Worm (Caenorhabditis elegans) whole organism, late embryonic: ENCODE results near the gene semi-1.

Experiments used
- C38D4.7 ChIP-seq: fragments of 200-800 bp; sonication (Bioruptor generic); optimal IDR thresholded peaks from 2 replicates; lab custom pipeline; 2018; ENCODE audit warnings: mild to moderate bottlenecking, missing genetic modification characterization, moderate library complexity, missing compliant biosample characterization
- Y22D7AL.16 ChIP-seq: sonication (generic microtip); optimal IDR thresholded peaks from 2 replicates; lab custom pipeline; 2016; ENCODE audit warnings: missing genetic modification characterization, missing compliant biosample characterization
- ceh-2 ChIP-seq: sonication (generic microtip); optimal IDR thresholded peaks from 2 replicates; lab custom pipeline; 2016; ENCODE audit warnings: missing genotype, missing genetic modification characterization, missing compliant biosample characterization
- ceh-24 ChIP-seq: sonication (generic microtip); optimal IDR thresholded peaks from 2 replicates; lab custom pipeline; 2016; ENCODE audit warnings: mild to moderate bottlenecking, missing genetic modification characterization, missing compliant biosample characterization
- ceh-30 ChIP-seq: fragments of 150-350 bp; optimal IDR thresholded peaks from 2 replicates; lab custom pipeline; 2014; ENCODE audit warnings: missing biosample characterization, missing genetic modification characterization
- ceh-34 ChIP-seq: sonication (generic microtip); optimal IDR thresholded peaks from 2 replicates; lab custom pipeline; 2016; ENCODE audit warnings: mild to moderate bottlenecking, missing genetic modification characterization, missing compliant biosample characterization
- ceh-48 ChIP-seq: sonication (generic microtip); optimal IDR thresholded peaks from 2 replicates; lab custom pipeline; 2016; ENCODE audit warnings: missing genetic modification characterization, inconsistent platforms, missing compliant biosample characterization
- ceh-9 ChIP-seq: sonication (generic microtip); optimal IDR thresholded peaks from 2 replicates; lab custom pipeline; 2016; ENCODE audit warnings: mild to moderate bottlenecking, missing genetic modification characterization, inconsistent platforms, missing compliant biosample characterization
- che-1 ChIP-seq: sonication (generic microtip); optimal IDR thresholded peaks from 2 replicates; lab custom pipeline; 2016; ENCODE audit warnings: mild to moderate bottlenecking, missing genetic modification characterization, missing compliant biosample characterization
- dmd-4 ChIP-seq: sonication (generic microtip); optimal IDR thresholded peaks from 2 replicates; lab custom pipeline; 2016; ENCODE audit warnings: borderline replicate concordance, missing genetic modification characterization, missing compliant biosample characterization
- dve-1 ChIP-seq: sonication (generic microtip); optimal IDR thresholded peaks from 2 replicates; lab custom pipeline; 2017; ENCODE audit warnings: antibody characterized with exemption, mild to moderate bottlenecking, missing genetic modification characterization, missing compliant biosample characterization
- elt-2 ChIP-seq: sonication (generic microtip); optimal IDR thresholded peaks from 2 replicates; lab custom pipeline; 2016; ENCODE audit warnings: missing genetic modification reagents, missing genetic modification characterization, missing compliant biosample characterization
- eyg-1 ChIP-seq: sonication (generic microtip); optimal IDR thresholded peaks from 2 replicates; lab custom pipeline; 2016; ENCODE audit warnings: missing genotype, missing genetic modification characterization, missing compliant biosample characterization
- fkh-10 ChIP-seq: fragments of 150-350 bp; optimal IDR thresholded peaks from 2 replicates; lab custom pipeline; 2014; ENCODE audit warnings: missing biosample characterization, missing genetic modification reagents, missing genetic modification characterization
- hlh-30 ChIP-seq: sonication (generic microtip); optimal IDR thresholded peaks from 2 replicates; lab custom pipeline; 2017; ENCODE audit warnings: antibody characterized with exemption, missing genetic modification characterization, missing compliant biosample characterization; ENCODE audit not compliant: insufficient read depth
- hlh-8 ChIP-seq: sonication (generic microtip); optimal IDR thresholded peaks from 2 replicates; lab custom pipeline; 2016; ENCODE audit warnings: missing genotype, missing genetic modification characterization, missing compliant biosample characterization
- lin-11 ChIP-seq: fragments of 200-800 bp; sonication (Bioruptor generic); optimal IDR thresholded peaks from 2 replicates; lab custom pipeline; 2018; ENCODE audit warnings: mild to moderate bottlenecking, missing genetic modification characterization, missing compliant biosample characterization
- mec-3 ChIP-seq: sonication (generic microtip); optimal IDR thresholded peaks from 2 replicates; lab custom pipeline; 2016; ENCODE audit warnings: borderline replicate concordance, missing genetic modification characterization, missing compliant biosample characterization
- nhr-232 ChIP-seq: sonication (generic microtip); optimal IDR thresholded peaks from 2 replicates; lab custom pipeline; 2016; ENCODE audit warnings: missing genetic modification characterization, missing compliant biosample characterization
- npax-4 ChIP-seq: sonication (generic microtip); optimal IDR thresholded peaks from 2 replicates; lab custom pipeline; 2016; ENCODE audit warnings: missing genetic modification characterization, missing compliant biosample characterization
- odd-2 ChIP-seq: sonication (generic microtip); optimal IDR thresholded peaks from 2 replicates; lab custom pipeline; 2017; ENCODE audit warnings: antibody characterized with exemption, mild to moderate bottlenecking, missing genetic modification characterization, missing compliant biosample characterization
- pat-9 ChIP-seq: fragments of 200-800 bp; sonication (Bioruptor generic); optimal IDR thresholded peaks from 2 replicates; lab custom pipeline; 2018; ENCODE audit warnings: mild to moderate bottlenecking, missing genetic modification characterization, moderate library complexity, missing compliant biosample characterization
- pax-1 ChIP-seq: fragments of 150-350 bp; optimal IDR thresholded peaks from 2 replicates; lab custom pipeline; 2014; ENCODE audit warnings: missing biosample characterization, missing genetic modification characterization
- pqm-1 ChIP-seq: sonication (generic microtip); optimal IDR thresholded peaks from 2 replicates; lab custom pipeline; 2016; ENCODE audit warnings: missing genetic modification characterization, missing compliant biosample characterization
- pros-1 ChIP-seq: fragments of 150-350 bp; optimal IDR thresholded peaks from 2 replicates; lab custom pipeline; 2014; ENCODE audit warnings: missing biosample characterization, missing genetic modification reagents, missing genetic modification characterization
- ref-2 ChIP-seq: sonication (generic microtip); optimal IDR thresholded peaks from 2 replicates; lab custom pipeline; 2016; ENCODE audit warnings: missing genetic modification characterization, missing compliant biosample characterization
- sdc-2 ChIP-seq: sonication (generic microtip); optimal IDR thresholded peaks from 2 replicates; lab custom pipeline; 2016; ENCODE audit warnings: missing genotype, missing genetic modification characterization, missing compliant biosample characterization
- sox-4 ChIP-seq: sonication (generic microtip); optimal IDR thresholded peaks from 2 replicates; lab custom pipeline; 2017; ENCODE audit warnings: mild to moderate bottlenecking, missing genetic modification characterization, inconsistent platforms, missing compliant biosample characterization
- syd-9 ChIP-seq: sonication (generic microtip); optimal IDR thresholded peaks from 2 replicates; lab custom pipeline; 2016; ENCODE audit warnings: mild to moderate bottlenecking, missing genetic modification characterization, moderate library complexity, missing compliant biosample characterization
- tbx-7 ChIP-seq: sonication (generic microtip); optimal IDR thresholded peaks from 2 replicates; lab custom pipeline; 2016; ENCODE audit warnings: missing genotype, missing genetic modification characterization, missing compliant biosample characterization
- ttx-3 ChIP-seq: sonication (generic microtip); optimal IDR thresholded peaks from 2 replicates; lab custom pipeline; 2016; ENCODE audit warnings: missing genetic modification reagents, missing genetic modification characterization, missing compliant biosample characterization
- unc-3 ChIP-seq, 2 experiments: fragments of 200-800 bp in 1 of 2; sonication (Bioruptor generic) in 1 of 2; sonication (generic microtip) in 1 of 2; conservative IDR thresholded peaks in 1 of 2; optimal IDR thresholded peaks in 1 of 2; 2 replicates each; pipeline versions ENCODE4 v1.3.6 to Lab custom; 2016 to 2022; ENCODE audit warnings: missing compliant biosample characterization in 2 of 2, missing genetic modification characterization in 2 of 2, missing genetic modification reagents in 1 of 2
- ztf-16 ChIP-seq: sonication (generic microtip); optimal IDR thresholded peaks from 2 replicates; lab custom pipeline; 2017; ENCODE audit warnings: missing genetic modification characterization, missing compliant biosample characterization

Gene semi-1

DNA sequence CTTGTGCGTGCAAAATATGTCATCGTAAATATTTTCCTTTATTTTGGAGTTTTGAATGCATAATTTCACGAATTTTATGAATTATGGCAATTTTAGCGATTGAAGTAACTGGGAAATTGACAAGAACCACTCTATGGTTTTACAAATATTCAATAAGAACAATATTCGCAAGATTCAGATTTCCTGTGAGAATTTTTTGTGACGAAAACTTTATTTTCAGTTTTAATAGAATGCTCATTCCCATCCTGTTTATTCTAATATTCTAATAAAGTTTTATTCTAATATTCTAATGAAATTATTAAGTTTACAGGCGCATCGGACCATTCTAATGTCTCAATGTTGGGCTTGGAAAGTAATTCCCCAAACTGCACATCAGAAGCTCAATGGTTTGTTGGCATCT, 8.2 kb upstream of the semi-1 start, which contains the start of gene R11G10.3:
R11G10.3 (plus strand) TSS at position 301 of the 400 bp plus-strand sequence.
- no peak for TF ChIP-seq che-1 (tag; lab: Kevin White, UChicago)
- no peak for TF ChIP-seq sdc-2 (tag; lab: Kevin White, UChicago)
- TF ChIP-seq dmd-4 (tag; lab: Kevin White, UChicago): no peak
- no peak for TF ChIP-seq ztf-16 (tag; lab: Kevin White, UChicago)
- no peak for TF ChIP-seq pat-9 (tag; lab: Kevin White, UChicago)
- TF ChIP-seq npax-4 (tag; lab: Kevin White, UChicago): no peak
- TF ChIP-seq C38D4.7 (GFP tag; lab: Kevin White, UChicago): no peak
- TF ChIP-seq unc-3 (GFP tag; conservative IDR thresholded peaks at IDR 0.05; lab: Robert Waterston, UW): no peak
- TF ChIP-seq unc-3 (tag; optimal IDR thresholded peaks at IDR 0.05; lab: Kevin White, UChicago): no peak
- TF ChIP-seq mec-3 (tag; lab: Kevin White, UChicago): no peak
- TF ChIP-seq ttx-3 (tag; lab: Kevin White, UChicago): no peak
- no peak for TF ChIP-seq ceh-2 (tag; lab: Kevin White, UChicago)
- TF ChIP-seq ceh-9 (tag; lab: Kevin White, UChicago): no peak
- TF ChIP-seq tbx-7 (tag; lab: Kevin White, UChicago): no peak
- TF ChIP-seq, all 69 proteins: peak for 0

DNA sequence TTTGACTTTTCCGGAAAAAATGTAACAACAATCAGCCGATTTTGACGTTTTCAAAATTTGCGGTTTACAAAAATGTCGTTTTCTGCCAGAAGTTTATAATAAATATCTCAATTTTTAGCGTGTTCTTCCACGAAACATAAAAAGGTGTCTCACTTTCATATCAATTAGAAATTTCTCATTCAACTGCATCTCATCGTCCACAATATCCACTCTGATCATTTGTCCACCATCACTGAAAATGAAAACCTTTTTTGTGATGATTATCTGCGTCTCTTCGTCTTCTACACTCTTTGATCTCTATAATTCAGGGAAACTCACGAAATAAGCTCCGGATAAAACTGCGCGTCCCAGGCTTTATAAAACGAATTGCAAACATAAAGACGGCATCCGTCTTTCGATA, 2.5 kb downstream of the semi-1 start:
- TF ChIP-seq pros-1 (tag; lab: Kevin White, UChicago): no peak
- TF ChIP-seq tbx-7 (tag; lab: Kevin White, UChicago): no peak
- no peak for TF ChIP-seq sox-4
- no peak for TF ChIP-seq lin-11

DNA sequence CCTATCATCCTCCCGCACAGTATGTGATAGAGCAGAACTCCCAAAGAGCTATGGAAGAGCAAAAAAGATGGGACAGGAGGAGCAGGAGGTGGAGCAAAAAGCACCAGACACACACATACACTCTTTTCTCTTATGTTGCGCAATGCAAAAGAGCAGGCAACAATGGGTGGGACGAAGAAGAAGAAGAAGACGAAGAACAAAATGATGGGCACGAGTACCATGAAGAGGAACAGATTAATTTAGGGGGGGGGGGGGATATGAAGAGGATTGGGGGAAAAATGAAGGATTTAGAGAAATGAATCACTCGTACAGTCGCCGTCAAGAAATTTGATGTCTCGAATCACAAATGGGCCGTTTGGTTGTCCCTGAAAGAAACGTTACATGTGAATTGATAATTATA, 3.4 kb downstream of the semi-1 start, which contains the start of gene avr-15:
avr-15 (minus strand) TSS at position 101 of the 400 bp plus-strand sequence.
- TF ChIP-seq ceh-24 (tag; lab: Kevin White, UChicago) (no peak), unc-3 (GFP tag; conservative IDR thresholded peaks at IDR 0.05; lab: Robert Waterston, UW) (no peak), unc-3 (tag; optimal IDR thresholded peaks at IDR 0.05; lab: Kevin White, UChicago) (no peak), tbx-7 (tag; lab: Kevin White, UChicago) (no peak), ttx-3 (tag; lab: Kevin White, UChicago) (no peak), nhr-232 (tag; lab: Kevin White, UChicago) (no peak)

DNA sequence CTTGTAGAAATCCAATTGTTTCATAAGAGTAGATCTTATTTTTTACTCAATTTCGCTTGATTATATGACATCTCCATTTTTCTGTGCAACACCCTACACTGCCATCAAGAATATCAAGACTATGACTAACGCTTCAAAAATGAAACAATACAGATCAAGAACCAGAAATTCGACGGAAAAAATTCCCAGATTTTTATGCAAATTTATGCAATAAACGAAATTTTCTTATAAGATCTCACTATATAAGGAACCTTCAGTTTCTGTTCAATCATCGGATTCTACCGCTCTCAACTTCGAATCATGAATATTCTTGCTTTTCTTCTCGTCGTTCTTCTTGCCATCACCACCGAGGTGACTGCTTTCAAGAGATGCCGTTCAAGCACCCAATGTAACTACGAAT, 8.7 kb downstream of the semi-1 start, which contains the start of gene R11G10.4:
R11G10.4 (plus strand) TSS at position 301 of the 400 bp plus-strand sequence.
- TF ChIP-seq ceh-48 (no peak), ceh-30 (tag; lab: Kevin White, UChicago) (no peak), pqm-1 (tag; lab: Kevin White, UChicago) (no peak), ref-2 (tag; lab: Kevin White, UChicago) (no peak), dve-1 (tag; lab: Kevin White, UChicago) (no peak), C38D4.7 (GFP tag; lab: Kevin White, UChicago) (no peak), hlh-30 (tag; lab: Kevin White, UChicago) (no peak), sdc-2 (tag; lab: Kevin White, UChicago) (no peak), unc-3 (GFP tag; conservative IDR thresholded peaks at IDR 0.05; lab: Robert Waterston, UW) (no peak), unc-3 (tag; optimal IDR thresholded peaks at IDR 0.05; lab: Kevin White, UChicago) (no peak), che-1 (tag; lab: Kevin White, UChicago) (no peak), Y22D7AL.16 (tag; lab: Kevin White, UChicago) (no peak), hlh-8 (tag; lab: Kevin White, UChicago) (no peak), tbx-7 (tag; lab: Kevin White, UChicago) (no peak), fkh-10 (GFP tag; lab: Kevin White, UChicago) (no peak), syd-9 (no peak), odd-2 (tag; lab: Kevin White, UChicago) (no peak), ceh-34 (tag; lab: Kevin White, UChicago) (no peak), eyg-1 (tag; lab: Kevin White, UChicago) (no peak), elt-2 (tag; lab: Kevin White, UChicago) (no peak), pax-1 (tag; lab: Kevin White, UChicago) (no peak)
